Worm (Caenorhabditis elegans): Measurements from ENCODE around the gene str-30.

- TF ChIP-seq tab-1 (GFP tag; IDR thresholded peaks at IDR 0.05) (no peak), ref-1 (GFP tag; conservative IDR thresholded peaks at IDR 0.05) (no peak), flt-1 (GFP tag; IDR thresholded peaks at IDR 0.05) (no peak), klf-2 (GFP tag; conservative IDR thresholded peaks at IDR 0.05) (no peak), ztf-23 (GFP tag; IDR thresholded peaks at IDR 0.05) (no peak), T22C8.4 (GFP tag; IDR thresholded peaks at IDR 0.05) (no peak), cog-1 (tag; optimal IDR thresholded peaks at IDR 0.05) (no peak), med-1 (GFP tag; optimal IDR thresholded peaks at IDR 0.05; ENCODE audit: insufficient read depth) (no peak), ztf-29 (GFP tag; IDR thresholded peaks at IDR 0.05) (no peak)
These were observed 31.2 kb upstream of the str-30 start for ce11 chrV:3693657-3694056.
